Worm (Caenorhabditis elegans): ENCODE measurements around the gene F41C3.1.

F41C3.1 gene

DNA sequence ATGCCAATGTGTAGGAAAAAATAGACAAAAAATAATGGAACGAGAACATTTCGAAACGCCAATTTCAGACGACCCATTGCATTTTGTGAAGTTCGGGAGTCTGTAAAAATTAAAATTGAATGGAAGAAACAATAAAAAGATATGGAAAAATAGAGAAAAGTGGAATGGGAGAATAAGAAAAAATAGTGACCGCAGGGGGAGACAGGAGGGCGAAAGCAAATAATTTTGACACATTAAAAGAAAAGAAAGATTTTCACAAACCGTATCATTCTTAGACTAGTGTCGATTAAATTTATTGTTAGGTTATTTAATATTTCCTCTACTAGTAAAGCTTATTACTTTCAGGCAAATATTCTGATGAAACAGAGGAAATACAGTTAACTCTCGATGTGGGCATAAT is 18.3 kb upstream of the F41C3.1 start, which contains the start of gene F41C3.11:
Gene F41C3.11, minus strand, starts transcription at position 101 of the 400 bp plus-strand sequence.
- TF ChIP-seq fkh-10 (GFP tag; optimal IDR thresholded peaks at IDR 0.05): no peak
- no peak for TF ChIP-seq hlh-6 (tag; optimal IDR thresholded peaks at IDR 0.05)
- no peak for TF ChIP-seq nhr-11 (tag; optimal IDR thresholded peaks at IDR 0.05)
- TF ChIP-seq eyg-1 (tag; optimal IDR thresholded peaks at IDR 0.05): no peak
- TF ChIP-seq odd-2 (tag; optimal IDR thresholded peaks at IDR 0.05): no peak
- TF ChIP-seq ceh-24 (tag; optimal IDR thresholded peaks at IDR 0.05): no peak
- no peak for TF ChIP-seq sox-4 (tag; optimal IDR thresholded peaks at IDR 0.05)
- no peak for TF ChIP-seq syd-9 (tag; optimal IDR thresholded peaks at IDR 0.05)
- TF ChIP-seq sdc-2 (tag; optimal IDR thresholded peaks at IDR 0.05): no peak
- TF ChIP-seq rnt-1 (tag; optimal IDR thresholded peaks at IDR 0.05): no peak
- TF ChIP-seq ceh-2 (tag; optimal IDR thresholded peaks at IDR 0.05): no peak
- TF ChIP-seq hlh-8 (tag; optimal IDR thresholded peaks at IDR 0.05): no peak
- no peak for TF ChIP-seq ets-4 (tag; optimal IDR thresholded peaks at IDR 0.05)
- no peak for TF ChIP-seq ahr-1 (tag; optimal IDR thresholded peaks at IDR 0.05)
- no peak for TF ChIP-seq ceh-6 (GFP tag; optimal IDR thresholded peaks at IDR 0.05)
- no peak for TF ChIP-seq ref-2 (tag; optimal IDR thresholded peaks at IDR 0.05)
- TF ChIP-seq dmd-4 (tag; optimal IDR thresholded peaks at IDR 0.05; ENCODE audit: borderline replicate concordance): no peak
- no peak for TF ChIP-seq ceh-9 (tag; optimal IDR thresholded peaks at IDR 0.05)

ce11 chrII:4734477-4734876 is 17.6 kb upstream of the F41C3.1 start:
- TF ChIP-seq fkh-6 (tag; optimal IDR thresholded peaks at IDR 0.05) (no peak), fax-1 (tag; optimal IDR thresholded peaks at IDR 0.05) (no peak), ahr-1 (tag; optimal IDR thresholded peaks at IDR 0.05) (no peak), mec-3 (tag; optimal IDR thresholded peaks at IDR 0.05; ENCODE audit: borderline replicate concordance) (no peak), nfya-1 (tag; optimal IDR thresholded peaks at IDR 0.05) (no peak), T23F11.4 (GFP tag; optimal IDR thresholded peaks at IDR 0.05) (no peak), elt-2 (tag; optimal IDR thresholded peaks at IDR 0.05) (no peak), ceh-9 (tag; optimal IDR thresholded peaks at IDR 0.05) (no peak), ttx-3 (tag; optimal IDR thresholded peaks at IDR 0.05) (no peak)

DNA sequence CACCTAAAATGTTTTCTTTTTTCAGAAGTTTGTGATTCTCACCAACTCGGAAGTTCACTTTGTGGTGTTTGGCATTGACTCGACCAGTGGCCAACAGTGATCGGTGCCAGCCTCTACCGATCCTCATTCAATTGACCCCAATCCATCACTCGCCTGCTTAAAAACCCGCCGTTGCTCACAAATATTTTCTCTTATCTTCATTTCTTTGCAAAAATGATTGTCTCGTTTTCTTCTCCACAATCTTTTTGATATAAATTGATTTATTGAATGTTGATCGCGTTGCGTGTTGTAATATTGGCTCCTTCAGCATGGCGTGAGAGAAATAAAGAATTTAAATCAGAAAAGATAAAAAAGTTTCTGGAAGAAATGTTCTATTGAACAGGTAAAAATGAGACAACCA is 15.5 kb upstream of the F41C3.1 start:
- TF ChIP-seq dve-1 (tag; optimal IDR thresholded peaks at IDR 0.05): no peak
- no peak for TF ChIP-seq unc-86 (tag; optimal IDR thresholded peaks at IDR 0.05)
- no peak for TF ChIP-seq madf-2 (tag; optimal IDR thresholded peaks at IDR 0.05)
- no peak for TF ChIP-seq nfya-1 (tag; optimal IDR thresholded peaks at IDR 0.05)
- TF ChIP-seq hlh-15 (tag; optimal IDR thresholded peaks at IDR 0.05): no peak
- no peak for TF ChIP-seq syd-9 (tag; optimal IDR thresholded peaks at IDR 0.05)
- TF ChIP-seq K09A11.1 (tag; optimal IDR thresholded peaks at IDR 0.05; ENCODE audit: insufficient read depth): no peak
- no peak for TF ChIP-seq pqm-1 (tag; optimal IDR thresholded peaks at IDR 0.05)
- no peak for TF ChIP-seq unc-42 (tag; optimal IDR thresholded peaks at IDR 0.05)
- no peak for TF ChIP-seq nhr-232 (tag; optimal IDR thresholded peaks at IDR 0.05)
- TF ChIP-seq fax-1 (tag; optimal IDR thresholded peaks at IDR 0.05): no peak
- no peak for TF ChIP-seq che-1 (tag; optimal IDR thresholded peaks at IDR 0.05)
- TF ChIP-seq ama-1 (optimal IDR thresholded peaks at IDR 0.05): no peak
- TF ChIP-seq hlh-30 (tag; optimal IDR thresholded peaks at IDR 0.05; ENCODE audit: insufficient read depth): no peak
- TF ChIP-seq ceh-24 (tag; optimal IDR thresholded peaks at IDR 0.05): no peak
- no peak for TF ChIP-seq K02D7.2 (tag; optimal IDR thresholded peaks at IDR 0.05)
- no peak for TF ChIP-seq hlh-6 (tag; optimal IDR thresholded peaks at IDR 0.05)
- no peak for TF ChIP-seq dmd-4 (tag; optimal IDR thresholded peaks at IDR 0.05; ENCODE audit: borderline replicate concordance)

ce11 chrII:4737348-4737747 is 14.8 kb upstream of the F41C3.1 start, which contains the start of gene ctsa-1.1:
Gene ctsa-1.1 (plus strand): TSS chrII:4737648.
- TF ChIP-seq sox-2 (GFP tag; IDR thresholded peaks at IDR 0.05) (no peak), zip-5 (tag; optimal IDR thresholded peaks at IDR 0.05) (no peak), ets-4 (tag; optimal IDR thresholded peaks at IDR 0.05) (no peak), lim-6 (tag; optimal IDR thresholded peaks at IDR 0.05) (no peak), rnt-1 (tag; optimal IDR thresholded peaks at IDR 0.05) (no peak), hlh-6 (tag; optimal IDR thresholded peaks at IDR 0.05) (no peak), pag-3 (tag; optimal IDR thresholded peaks at IDR 0.05; ENCODE audit: borderline replicate concordance) (no peak), ttx-3 (tag; optimal IDR thresholded peaks at IDR 0.05) (no peak), fax-1 (tag; optimal IDR thresholded peaks at IDR 0.05) (no peak), gmeb-2 (tag; optimal IDR thresholded peaks at IDR 0.05) (no peak), ztf-16 (tag; optimal IDR thresholded peaks at IDR 0.05) (no peak), sdc-2 (tag; optimal IDR thresholded peaks at IDR 0.05) (no peak), F13H6.1 (tag; optimal IDR thresholded peaks at IDR 0.05) (no peak), ceh-34 (tag; optimal IDR thresholded peaks at IDR 0.05) (no peak), che-1 (tag; optimal IDR thresholded peaks at IDR 0.05) (no peak), unc-42 (tag; optimal IDR thresholded peaks at IDR 0.05) (no peak)
